Worm (Caenorhabditis elegans) whole organism, L2 larva: Measurements from ENCODE around the gene dhs-29.
"Not testable (repeated sequence)": the region's sequence is repeated elsewhere in the genome, so short reads cannot be mapped to it uniquely, and the experiment has no call there.

Experiments
- F13H6.1 ChIP-seq: sonication (generic microtip); optimal IDR thresholded peaks from 2 replicates; lab custom pipeline; 2016; ENCODE audit warnings: missing genetic modification characterization, missing compliant biosample characterization
- R02D3.7 ChIP-seq: fragments of 150-350 bp; optimal IDR thresholded peaks from 2 replicates; lab custom pipeline; 2014; ENCODE audit warnings: missing biosample characterization, missing genetic modification characterization
- Y55F3AM.14 ChIP-seq: fragments of 200-800 bp; sonication (Bioruptor generic); optimal IDR thresholded peaks from 2 replicates; lab custom pipeline; 2018; ENCODE audit warnings: mild to moderate bottlenecking, missing genetic modification characterization, missing compliant biosample characterization
- alr-1 ChIP-seq: fragments of 150-350 bp; optimal IDR thresholded peaks from 2 replicates; lab custom pipeline; 2014; ENCODE audit warnings: missing biosample characterization, missing genetic modification characterization
- aly-2 ChIP-seq: fragments of 150-350 bp; optimal IDR thresholded peaks from 2 replicates; lab custom pipeline; 2014; ENCODE audit warnings: missing biosample characterization, missing genetic modification characterization
- ama-1 ChIP-seq: fragments of 150-350 bp; optimal IDR thresholded peaks from 2 replicates; lab custom pipeline; 2018; ENCODE audit warnings: inconsistent platforms
- ceh-16 ChIP-seq: fragments of 150-350 bp; optimal IDR thresholded peaks from 2 replicates; lab custom pipeline; 2014; ENCODE audit warnings: missing biosample characterization, missing genetic modification characterization
- ceh-82 ChIP-seq: fragments of 150-350 bp; optimal IDR thresholded peaks from 2 replicates; lab custom pipeline; 2014; ENCODE audit warnings: missing biosample characterization, missing genetic modification characterization
- egl-27 ChIP-seq: sonication (generic microtip); optimal IDR thresholded peaks from 3 replicates; lab custom pipeline; 2017; ENCODE audit warnings: missing biosample characterization, missing genetic modification reagents, missing genetic modification characterization
- elt-1 ChIP-seq: fragments of 150-350 bp; optimal IDR thresholded peaks from 2 replicates; lab custom pipeline; 2014; ENCODE audit warnings: missing biosample characterization, missing genetic modification characterization
- elt-3 ChIP-seq: sonication (generic microtip); optimal IDR thresholded peaks from 2 replicates; lab custom pipeline; 2017; ENCODE audit warnings: missing biosample characterization, missing genetic modification characterization
- fos-1 ChIP-seq: fragments of 150-350 bp; optimal IDR thresholded peaks from 2 replicates; lab custom pipeline; 2014; ENCODE audit warnings: missing biosample characterization, missing genetic modification characterization
- gmeb-1 ChIP-seq: fragments of 150-350 bp; optimal IDR thresholded peaks from 2 replicates; lab custom pipeline; 2014; ENCODE audit warnings: missing biosample characterization, missing genetic modification characterization
- lin-11 ChIP-seq: fragments of 150-350 bp; sonication (generic microtip); optimal IDR thresholded peaks from 2 replicates; lab custom pipeline; 2014; ENCODE audit warnings: missing biosample characterization, missing genetic modification characterization, inconsistent platforms, mixed read lengths
- lin-13 ChIP-seq: fragments of 150-350 bp; optimal IDR thresholded peaks from 2 replicates; lab custom pipeline; 2014; ENCODE audit warnings: missing biosample characterization, missing genetic modification reagents, missing genetic modification characterization
- lin-39 ChIP-seq: fragments of 150-350 bp; optimal IDR thresholded peaks from 2 replicates; lab custom pipeline; 2014; ENCODE audit warnings: missing biosample characterization, missing genetic modification reagents, missing genetic modification characterization
- lsy-2 ChIP-seq, 2 experiments: fragments of 150-350 bp in 1 of 2; sonication (generic microtip) in 1 of 2; optimal IDR thresholded peaks; 2 replicates each; lab custom pipeline; 2014 to 2017; ENCODE audit warnings: missing biosample characterization in 2 of 2, missing genetic modification characterization in 2 of 2
- mab-5 ChIP-seq: fragments of 150-350 bp; optimal IDR thresholded peaks from 2 replicates; lab custom pipeline; 2014; ENCODE audit warnings: missing biosample characterization, missing genetic modification characterization
- mbf-1 ChIP-seq: sonication (generic microtip); optimal IDR thresholded peaks from 2 replicates; lab custom pipeline; 2017; ENCODE audit warnings: missing biosample characterization, missing genetic modification characterization
- nhr-10 ChIP-seq: sonication (generic microtip); optimal IDR thresholded peaks from 2 replicates; lab custom pipeline; 2017; ENCODE audit warnings: missing biosample characterization, missing genetic modification characterization
- nhr-11 ChIP-seq: fragments of 150-350 bp; optimal IDR thresholded peaks from 2 replicates; lab custom pipeline; 2014; ENCODE audit warnings: missing biosample characterization, missing genetic modification characterization
- nhr-12 ChIP-seq: fragments of 150-350 bp; optimal IDR thresholded peaks from 2 replicates; lab custom pipeline; 2014; ENCODE audit warnings: missing biosample characterization, missing genetic modification characterization
- nhr-129 ChIP-seq: fragments of 150-350 bp; optimal IDR thresholded peaks from 2 replicates; lab custom pipeline; 2014; ENCODE audit warnings: missing biosample characterization, missing genetic modification characterization
- nhr-23 ChIP-seq: fragments of 150-350 bp; optimal IDR thresholded peaks from 2 replicates; lab custom pipeline; 2014; ENCODE audit warnings: missing biosample characterization, missing genetic modification reagents, missing genetic modification characterization
- nhr-6 ChIP-seq: fragments of 150-350 bp; optimal IDR thresholded peaks from 2 replicates; lab custom pipeline; 2014; ENCODE audit warnings: missing biosample characterization, missing genetic modification characterization
- nhr-77 ChIP-seq: fragments of 150-350 bp; optimal IDR thresholded peaks from 2 replicates; lab custom pipeline; 2014; ENCODE audit warnings: missing biosample characterization, missing genetic modification characterization
- peb-1 ChIP-seq: fragments of 150-350 bp; optimal IDR thresholded peaks from 2 replicates; lab custom pipeline; 2014; ENCODE audit warnings: missing biosample characterization, missing genetic modification characterization
- skn-1 ChIP-seq: sonication (generic microtip); optimal IDR thresholded peaks from 2 replicates; lab custom pipeline; 2017; ENCODE audit warnings: missing biosample characterization, missing genetic modification characterization
- sma-3 ChIP-seq: sonication (generic microtip); optimal IDR thresholded peaks from 2 replicates; lab custom pipeline; 2016; ENCODE audit warnings: missing genetic modification reagents, missing genetic modification characterization, missing compliant biosample characterization
- sma-9 ChIP-seq, 2 experiments: fragments of 150-350 bp in 1 of 2; sonication (generic microtip) in 1 of 2; optimal IDR thresholded peaks; 2 replicates each; lab custom pipeline; 2014 to 2016; ENCODE audit warnings: missing genetic modification characterization in 2 of 2, mild to moderate bottlenecking in 1 of 2, missing biosample characterization in 1 of 2, missing compliant biosample characterization in 1 of 2, missing genetic modification reagents in 1 of 2, moderate library complexity in 1 of 2
- snpc-4 ChIP-seq: fragments of 150-350 bp; optimal IDR thresholded peaks from 2 replicates; lab custom pipeline; 2014; ENCODE audit warnings: missing biosample characterization, missing genetic modification characterization
- unc-39 ChIP-seq: fragments of 150-350 bp; optimal IDR thresholded peaks from 2 replicates; lab custom pipeline; 2014; ENCODE audit warnings: missing biosample characterization, missing genetic modification characterization
- unc-55 ChIP-seq: fragments of 150-350 bp; sonication (generic microtip); optimal IDR thresholded peaks from 3 replicates; lab custom pipeline; 2014; ENCODE audit warnings: missing biosample characterization, missing genetic modification reagents, missing genetic modification characterization
- unc-62 ChIP-seq: fragments of 150-350 bp; optimal IDR thresholded peaks from 2 replicates; lab custom pipeline; 2014; ENCODE audit warnings: missing biosample characterization, missing genetic modification reagents, missing genetic modification characterization
- zag-1 ChIP-seq: fragments of 150-350 bp; optimal IDR thresholded peaks from 2 replicates; lab custom pipeline; 2014; ENCODE audit warnings: missing biosample characterization, missing genetic modification characterization
- ztf-1 ChIP-seq: fragments of 200-800 bp; sonication (Bioruptor generic); conservative IDR thresholded peaks from 2 replicates; pipeline ENCODE4 v1.3.6; 2022; ENCODE audit warnings: missing genetic modification characterization, missing compliant biosample characterization
- ztf-4 ChIP-seq: fragments of 150-350 bp; optimal IDR thresholded peaks from 2 replicates; lab custom pipeline; 2014; ENCODE audit warnings: missing biosample characterization, missing genetic modification characterization

Gene dhs-29

ce11 chrX:7664819-7665218 lies at the start of gene dhs-29:
dhs-29 (minus strand) TSS chrX:7664919.
- TF ChIP-seq sma-3 (GFP tag; lab: Kevin White, UChicago); elt-3 (tag; lab: Kevin White, UChicago); ceh-16 (tag; lab: Kevin White, UChicago): not testable (repeated sequence)

- TF ChIP-seq sma-9 (GFP tag; optimal IDR thresholded peaks at IDR 0.05; lab: Kevin White, UChicago) (no peak), sma-9 (tag; optimal IDR thresholded peaks at IDR 0.05; lab: Kevin White, UChicago) (no peak), lin-11 (no peak), egl-27 (tag; lab: Kevin White, UChicago) (no peak), unc-62 (no peak), lsy-2 (tag; optimal IDR thresholded peaks at IDR 0.05; lab: Kevin White, UChicago) (no peak), unc-55 (GFP tag; lab: Kevin White, UChicago) (peak; percentile 17), ama-1 (no peak), nhr-12 (no peak), lin-39 (tag; lab: Kevin White, UChicago) (peak; percentile 6), mbf-1 (tag; lab: Kevin White, UChicago) (no peak), gmeb-1 (no peak), ceh-16 (tag; lab: Kevin White, UChicago) (no peak)
Measured at ce11 chrX:7712887-7713286, 48.2 kb upstream of the dhs-29 start.

ce11 chrX:7710643-7711042 lies 45.9 kb upstream of the dhs-29 start, which contains the start of gene K09F5.4:
K09F5.4 (minus strand) TSS chrX:7710743.
- TF ChIP-seq lin-13 (no peak), sma-9 (GFP tag; optimal IDR thresholded peaks at IDR 0.05; lab: Kevin White, UChicago) (no peak), sma-9 (tag; optimal IDR thresholded peaks at IDR 0.05; lab: Kevin White, UChicago) (no peak), ceh-82 (no peak), alr-1 (no peak), elt-1 (no peak), gmeb-1 (no peak), ceh-16 (tag; lab: Kevin White, UChicago) (no peak), nhr-10 (tag; lab: Kevin White, UChicago) (no peak), nhr-129 (tag; lab: Kevin White, UChicago) (no peak), unc-39 (tag; lab: Kevin White, UChicago) (no peak), nhr-23 (tag; lab: Kevin White, UChicago) (no peak), ztf-4 (tag; lab: Kevin White, UChicago) (no peak), nhr-77 (tag; lab: Kevin White, UChicago) (no peak), sma-3 (GFP tag; lab: Kevin White, UChicago) (no peak), F13H6.1 (tag; lab: Kevin White, UChicago) (no peak), mab-5 (tag; lab: Kevin White, UChicago) (no peak), zag-1 (tag; lab: Kevin White, UChicago) (no peak)

ce11 chrX:7710187-7710586 lies 45.5 kb upstream of the dhs-29 start:
- peak; percentile 2 for TF ChIP-seq Y55F3AM.14 (GFP tag; lab: Kevin White, UChicago)
- no peak for TF ChIP-seq nhr-6 (tag; lab: Kevin White, UChicago)

ce11 chrX:7707031-7707430 lies 42.3 kb upstream of the dhs-29 start, which contains the start of gene kvs-1:
kvs-1 (minus strand) TSS chrX:7707131.
- no peak for TF ChIP-seq mab-5 (tag; lab: Kevin White, UChicago)
- TF ChIP-seq nhr-23 (tag; lab: Kevin White, UChicago): no peak
- no peak for TF ChIP-seq nhr-11 (tag; lab: Kevin White, UChicago)
- no peak for TF ChIP-seq aly-2 (tag; lab: Kevin White, UChicago)
- TF ChIP-seq peb-1: no peak
- no peak for TF ChIP-seq fos-1

ce11 chrX:7703863-7704262 lies 39.1 kb upstream of the dhs-29 start:
- TF ChIP-seq nhr-11 (tag; lab: Kevin White, UChicago) (no peak), snpc-4 (tag; lab: Kevin White, UChicago) (no peak), F13H6.1 (tag; lab: Kevin White, UChicago) (no peak), R02D3.7 (tag; lab: Kevin White, UChicago) (no peak), mbf-1 (tag; lab: Kevin White, UChicago) (no peak), nhr-129 (tag; lab: Kevin White, UChicago) (no peak), alr-1 (no peak), ztf-4 (tag; lab: Kevin White, UChicago) (no peak), sma-3 (GFP tag; lab: Kevin White, UChicago) (no peak), unc-55 (GFP tag; lab: Kevin White, UChicago) (no peak), ztf-1 (GFP tag; lab: Robert Waterston, UW) (no peak), skn-1 (tag; lab: Kevin White, UChicago) (no peak), Y55F3AM.14 (GFP tag; lab: Kevin White, UChicago) (no peak), elt-3 (tag; lab: Kevin White, UChicago) (no peak), fos-1 (no peak), nhr-23 (tag; lab: Kevin White, UChicago) (no peak), ceh-82 (no peak)
